Fruit fly (Drosophila melanogaster) whole organism, prepupa: ENCODE results near the gene Ugt37A2.

Source experiments
- Blimp-1 ChIP-seq: fragments of 200-800 bp; sonication (Bioruptor generic); optimal IDR thresholded peaks from 3 replicates; lab custom pipeline; 2017; ENCODE audit warnings: missing biosample characterization, missing genetic modification characterization, mild to moderate bottlenecking, moderate library complexity, missing genetic modification reagents
- CG11294 ChIP-seq: fragments of 200-800 bp; sonication (Bioruptor generic); IDR thresholded peaks from 2 replicates; pipeline ENCODE4 v1.3.6; 2022; ENCODE audit warnings: missing biosample characterization, missing genetic modification characterization
- CG15336 ChIP-seq: fragments of 200-800 bp; sonication (Bioruptor generic); IDR thresholded peaks from 2 replicates; pipeline ENCODE4 v1.3.6; 2022; ENCODE audit warnings: missing biosample characterization, missing genetic modification characterization
- CG1621 ChIP-seq: fragments of 200-800 bp; sonication (Bioruptor generic); optimal IDR thresholded peaks from 3 replicates; lab custom pipeline; 2018; ENCODE audit warnings: missing biosample characterization, mild to moderate bottlenecking, missing genetic modification characterization
- CG16779 ChIP-seq: fragments of 200-800 bp; sonication (Bioruptor generic); optimal IDR thresholded peaks from 3 replicates; lab custom pipeline; 2017; ENCODE audit warnings: missing biosample characterization, mild to moderate bottlenecking, missing genetic modification characterization
- CG31627 ChIP-seq: fragments of 200-800 bp; sonication (Bioruptor generic); optimal IDR thresholded peaks from 3 replicates; lab custom pipeline; 2016; ENCODE audit warnings: missing biosample characterization, missing genetic modification characterization
- CG32006 ChIP-seq: fragments of 200-800 bp; sonication (Bioruptor generic); optimal IDR thresholded peaks from 3 replicates; lab custom pipeline; 2017; ENCODE audit warnings: missing biosample characterization, mild to moderate bottlenecking, missing genetic modification characterization
- CG34406 ChIP-seq: fragments of 200-800 bp; sonication (Bioruptor generic); optimal IDR thresholded peaks from 3 replicates; lab custom pipeline; 2016; ENCODE audit warnings: missing biosample characterization, missing genetic modification characterization
- CG3919 ChIP-seq: fragments of 200-800 bp; sonication (Bioruptor generic); optimal IDR thresholded peaks from 3 replicates; lab custom pipeline; 2016; ENCODE audit warnings: missing biosample characterization, missing genetic modification characterization
- CG6163 ChIP-seq: fragments of 200-800 bp; sonication (Bioruptor generic); IDR thresholded peaks from 3 replicates; pipeline ENCODE4 v1.3.6; 2022; ENCODE audit warnings: missing biosample characterization, missing genetic modification characterization
- CG6276 ChIP-seq: fragments of 200-800 bp; sonication (Bioruptor generic); optimal IDR thresholded peaks from 2 replicates; lab custom pipeline; 2017; ENCODE audit warnings: missing biosample characterization, mild to moderate bottlenecking, missing genetic modification characterization
- CG6792 ChIP-seq: fragments of 200-800 bp; sonication (Bioruptor generic); optimal IDR thresholded peaks from 3 replicates; lab custom pipeline; 2016; ENCODE audit warnings: missing biosample characterization, missing genetic modification characterization
- CG6808 ChIP-seq: fragments of 200-800 bp; sonication (Bioruptor generic); optimal IDR thresholded peaks from 3 replicates; lab custom pipeline; 2017; ENCODE audit warnings: missing biosample characterization, missing genetic modification characterization, mild to moderate bottlenecking, moderate library complexity, missing genetic modification reagents
- CG7368 ChIP-seq: fragments of 200-800 bp; sonication (Bioruptor generic); optimal IDR thresholded peaks from 3 replicates; lab custom pipeline; 2016; ENCODE audit warnings: missing biosample characterization, missing genetic modification characterization
- CG8119 ChIP-seq: fragments of 200-800 bp; sonication (Bioruptor generic); IDR thresholded peaks from 3 replicates; pipeline ENCODE4 v1.3.6; 2022; ENCODE audit warnings: missing biosample characterization, missing genetic modification characterization
- CG8632 ChIP-seq: fragments of 200-800 bp; sonication (Bioruptor generic); optimal IDR thresholded peaks from 3 replicates; lab custom pipeline; 2016; ENCODE audit warnings: missing biosample characterization, missing genetic modification characterization
- CG9139 ChIP-seq: fragments of 200-800 bp; sonication (Bioruptor generic); optimal IDR thresholded peaks from 3 replicates; lab custom pipeline; 2017; ENCODE audit warnings: missing biosample characterization, mild to moderate bottlenecking, missing genetic modification characterization
- Eip75B ChIP-seq: fragments of 200-800 bp; sonication (Bioruptor generic); optimal IDR thresholded peaks from 3 replicates; lab custom pipeline; 2016; ENCODE audit warnings: missing biosample characterization, missing genetic modification characterization
- Eip78C ChIP-seq: fragments of 200-800 bp; sonication (Bioruptor generic); peaks from one replicate; lab custom pipeline; 2016; ENCODE audit warnings: missing biosample characterization, missing genetic modification characterization
- Eip93F ChIP-seq: fragments of 200-800 bp; sonication (Bioruptor generic); optimal IDR thresholded peaks from 2 replicates; lab custom pipeline; 2016; ENCODE audit warnings: missing biosample characterization, mild to moderate bottlenecking, missing genetic modification characterization
- Ets21C ChIP-seq: fragments of 200-800 bp; sonication (Bioruptor generic); optimal IDR thresholded peaks from 3 replicates; lab custom pipeline; 2016; ENCODE audit warnings: missing biosample characterization, missing genetic modification characterization
- Ets96B ChIP-seq: fragments of 200-800 bp; optimal IDR thresholded peaks from 2 replicates; lab custom pipeline; 2019; ENCODE audit warnings: missing biosample characterization, mild to moderate bottlenecking, missing genetic modification characterization, moderate library complexity
- Gug ChIP-seq: fragments of 200-800 bp; sonication (Bioruptor generic); IDR thresholded peaks from 2 replicates; pipeline ENCODE4 v1.3.6; 2022; ENCODE audit warnings: missing biosample characterization, missing genetic modification characterization
- Hr39 ChIP-seq: fragments of 200-800 bp; sonication (Bioruptor generic); optimal IDR thresholded peaks from 2 replicates; lab custom pipeline; 2016; ENCODE audit warnings: missing biosample characterization, missing genetic modification characterization
- Hr4 ChIP-seq: fragments of 200-800 bp; sonication (Bioruptor generic); optimal IDR thresholded peaks from 3 replicates; lab custom pipeline; 2016; ENCODE audit warnings: missing biosample characterization, missing genetic modification characterization
- Met ChIP-seq: fragments of 200-800 bp; sonication (Bioruptor generic); optimal IDR thresholded peaks from 3 replicates; lab custom pipeline; 2016; ENCODE audit warnings: missing biosample characterization, missing genetic modification characterization
- Sox14 ChIP-seq: fragments of 200-800 bp; sonication (Bioruptor generic); optimal IDR thresholded peaks from 3 replicates; lab custom pipeline; 2016; ENCODE audit warnings: missing biosample characterization, missing genetic modification characterization
- achi ChIP-seq: fragments of 200-800 bp; sonication (Bioruptor generic); optimal IDR thresholded peaks from 3 replicates; lab custom pipeline; 2016; ENCODE audit warnings: missing biosample characterization, missing genetic modification characterization
- acj6 ChIP-seq: fragments of 200-800 bp; sonication (Bioruptor generic); optimal IDR thresholded peaks from 3 replicates; lab custom pipeline; 2016; ENCODE audit warnings: missing biosample characterization, missing genetic modification characterization
- dac ChIP-seq: fragments of 200-800 bp; sonication (Bioruptor generic); optimal IDR thresholded peaks from 2 replicates; lab custom pipeline; 2017; ENCODE audit warnings: missing biosample characterization, mild to moderate bottlenecking, missing genetic modification characterization
- dsx ChIP-seq: fragments of 200-800 bp; optimal IDR thresholded peaks from 3 replicates; lab custom pipeline; 2019; ENCODE audit warnings: missing biosample characterization, mild to moderate bottlenecking, missing genetic modification characterization, moderate library complexity; ENCODE audit not compliant: poor library complexity, severe bottlenecking
- eg ChIP-seq: fragments of 200-800 bp; sonication (Bioruptor generic); IDR thresholded peaks from 3 replicates; pipeline ENCODE4 v1.3.6; 2022; ENCODE audit warnings: missing biosample characterization, missing genetic modification characterization
- esn ChIP-seq: fragments of 200-800 bp; sonication (Bioruptor generic); optimal IDR thresholded peaks from 2 replicates; lab custom pipeline; 2016; ENCODE audit warnings: missing biosample characterization, mild to moderate bottlenecking, missing genetic modification characterization, moderate library complexity
- fd59A ChIP-seq: fragments of 200-800 bp; sonication (Bioruptor generic); optimal IDR thresholded peaks from 2 replicates; lab custom pipeline; 2017; ENCODE audit warnings: missing biosample characterization, mild to moderate bottlenecking, missing genetic modification characterization, missing genetic modification reagents
- fd85E ChIP-seq: fragments of 200-800 bp; sonication (Bioruptor generic); optimal IDR thresholded peaks from 3 replicates; lab custom pipeline; 2016; ENCODE audit warnings: missing biosample characterization, missing genetic modification characterization
- fkh ChIP-seq: fragments of 200-800 bp; sonication (Bioruptor generic); optimal IDR thresholded peaks from 3 replicates; lab custom pipeline; 2017; ENCODE audit warnings: missing biosample characterization, mild to moderate bottlenecking, missing genetic modification characterization, moderate library complexity
- lz ChIP-seq: fragments of 200-800 bp; sonication (Bioruptor generic); optimal IDR thresholded peaks from 3 replicates; lab custom pipeline; 2016; ENCODE audit warnings: missing biosample characterization, missing genetic modification characterization
- net ChIP-seq: fragments of 200-800 bp; sonication (Bioruptor generic); optimal IDR thresholded peaks from 3 replicates; lab custom pipeline; 2016; ENCODE audit warnings: missing biosample characterization, missing genetic modification characterization
- pdm3 ChIP-seq: fragments of 200-800 bp; sonication (Bioruptor generic); optimal IDR thresholded peaks from 3 replicates; lab custom pipeline; 2016; ENCODE audit warnings: missing biosample characterization, missing genetic modification characterization
- salr ChIP-seq, 2 experiments: fragments of 200-800 bp; sonication (Bioruptor generic); optimal IDR thresholded peaks; 3 replicates each; lab custom pipeline; 2016 to 2018; ENCODE audit warnings: missing biosample characterization in 2 of 2, missing genetic modification characterization in 2 of 2, mild to moderate bottlenecking in 1 of 2
- spab ChIP-seq: fragments of 200-800 bp; sonication (Bioruptor generic); optimal IDR thresholded peaks from 2 replicates; lab custom pipeline; 2017; ENCODE audit warnings: missing biosample characterization, mild to moderate bottlenecking, missing genetic modification characterization, missing genetic modification reagents
- ss ChIP-seq, 2 experiments: fragments of 200-800 bp; sonication (Bioruptor generic); optimal IDR thresholded peaks; 2 replicates in 1 of 2; 3 replicates in 1 of 2; lab custom pipeline; 2017 to 2018; ENCODE audit warnings: mild to moderate bottlenecking in 2 of 2, missing biosample characterization in 2 of 2, missing genetic modification characterization in 2 of 2, moderate library complexity in 1 of 2
- topi ChIP-seq: fragments of 200-800 bp; sonication (Bioruptor generic); optimal IDR thresholded peaks from 3 replicates; lab custom pipeline; 2016; ENCODE audit warnings: missing biosample characterization, missing genetic modification characterization
- vri ChIP-seq: fragments of 200-800 bp; sonication (Bioruptor generic); optimal IDR thresholded peaks from 3 replicates; lab custom pipeline; 2016; ENCODE audit warnings: missing biosample characterization, mild to moderate bottlenecking, missing genetic modification characterization

Gene Ugt37A2

dm6 chr3R:12716894-12717293 is 22.5 kb upstream of the Ugt37A2 start (continued):
- TF ChIP-seq eg (GFP tag; lab: Robert Waterston, UW) = peak; percentile 38; the same call in 2 of the 3 replicates
- TF ChIP-seq Ets96B (tag; lab: Kevin White, UChicago) = no peak
- TF ChIP-seq spab = peak; percentile 34
- TF ChIP-seq CG6276 (GFP tag; lab: Kevin White, UChicago) = peak; percentile 77
- TF ChIP-seq Sox14 (GFP tag; lab: Kevin White, UChicago) = no peak
- no peak for TF ChIP-seq CG34406 (GFP tag; lab: Kevin White, UChicago)
- TF ChIP-seq fd59A = no peak
- TF ChIP-seq fkh (GFP tag; lab: Kevin White, UChicago) = no peak
- TF ChIP-seq CG8119 = peak; percentile 46; the same call in 2 of the 3 replicates
- TF ChIP-seq Hr39 (GFP tag; lab: Kevin White, UChicago) = no peak
- TF ChIP-seq CG7368 (GFP tag; lab: Kevin White, UChicago) = no peak
- TF ChIP-seq fd85E (GFP tag; lab: Kevin White, UChicago) = no peak
- no peak for TF ChIP-seq dsx (GFP tag; lab: Kevin White, UChicago)
- TF ChIP-seq CG1621 (tag; lab: Kevin White, UChicago) = peak; percentile 63
- no peak for TF ChIP-seq CG6163 (GFP tag; lab: Robert Waterston, UW)
- TF ChIP-seq CG32006 (GFP tag; lab: Kevin White, UChicago) = no peak
- no peak for TF ChIP-seq dac (GFP tag; lab: Kevin White, UChicago)
- TF ChIP-seq CG3919 (GFP tag; lab: Kevin White, UChicago) = no peak
- TF ChIP-seq Eip93F (GFP tag; lab: Kevin White, UChicago) = no peak

dm6 chr3R:12717588-12718535 is 21.6 kb upstream of the Ugt37A2 start:
- TF ChIP-seq CG31627 = peak; percentile 40
- TF ChIP-seq Sox14 (GFP tag; lab: Kevin White, UChicago) = peak; percentile 6
- peak; percentile 17 for TF ChIP-seq Eip75B (GFP tag; lab: Kevin White, UChicago)
- no peak for TF ChIP-seq net (GFP tag; lab: Kevin White, UChicago)
- peak; percentile 16 for TF ChIP-seq CG9139 (GFP tag; lab: Kevin White, UChicago)
- TF ChIP-seq Ets96B (tag; lab: Kevin White, UChicago) = no peak
- TF ChIP-seq CG1621 (tag; lab: Kevin White, UChicago) = no peak
- TF ChIP-seq CG8119 = peak; percentile 52; the same call in 2 of the 3 replicates
- peak; percentile 16 for TF ChIP-seq CG6276 (GFP tag; lab: Kevin White, UChicago)
- peak; percentile 65; the same call in 1 of the 3 replicates for TF ChIP-seq eg (GFP tag; lab: Robert Waterston, UW)
- peak; percentile 38 for TF ChIP-seq lz (GFP tag; lab: Kevin White, UChicago)
- peak; percentile 41 for TF ChIP-seq pdm3
- TF ChIP-seq CG11294 (GFP tag; lab: Robert Waterston, UW) = peak; percentile 61
- TF ChIP-seq Met = peak; percentile 54
- TF ChIP-seq CG8632 (GFP tag; lab: Kevin White, UChicago) = peak; percentile 2
- no peak for TF ChIP-seq Blimp-1
- TF ChIP-seq Hr4 (GFP tag; lab: Kevin White, UChicago) = peak; percentile 67
- TF ChIP-seq Gug (GFP tag; lab: Robert Waterston, UW) = peak; percentile 53
- peak; percentile 26 for TF ChIP-seq CG3919 (GFP tag; lab: Kevin White, UChicago)
- peak; percentile 61 for TF ChIP-seq CG32006 (GFP tag; lab: Kevin White, UChicago)
- TF ChIP-seq salr (GFP tag; optimal IDR thresholded peaks at IDR 0.05; lab: Kevin White, UChicago) = peak in 1 of 2 experiments; percentile 36
- TF ChIP-seq fkh (GFP tag; lab: Kevin White, UChicago) = peak; percentile 65
- peak; percentile 36 for TF ChIP-seq Eip93F (GFP tag; lab: Kevin White, UChicago)
- peak in 1 of 2 experiments; percentile 26 for TF ChIP-seq ss (GFP tag; optimal IDR thresholded peaks at IDR 0.05; lab: Kevin White, UChicago)
- no peak for TF ChIP-seq Ets21C (GFP tag; lab: Kevin White, UChicago)
- TF ChIP-seq CG6808 (GFP tag; lab: Kevin White, UChicago) = peak; percentile 10
- TF ChIP-seq topi (GFP tag; lab: Kevin White, UChicago) = peak; percentile 4
- TF ChIP-seq fd59A = peak; percentile 40
- peak; percentile 21 for TF ChIP-seq achi (GFP tag; lab: Kevin White, UChicago)
- TF ChIP-seq CG15336 (GFP tag; lab: Robert Waterston, UW) = peak; percentile 52; the same call in 1 of the 2 replicates
- peak; percentile 50 for TF ChIP-seq esn (GFP tag; lab: Kevin White, UChicago)
- peak; percentile 87 for TF ChIP-seq Eip78C
- peak; percentile 41 for TF ChIP-seq CG6792 (GFP tag; lab: Kevin White, UChicago)
- peak; percentile 34 for TF ChIP-seq Hr39 (GFP tag; lab: Kevin White, UChicago)
- TF ChIP-seq vri (GFP tag; lab: Kevin White, UChicago) = peak; percentile 62
- no peak for TF ChIP-seq CG34406 (GFP tag; lab: Kevin White, UChicago)
- TF ChIP-seq acj6 (GFP tag; lab: Kevin White, UChicago) = peak; percentile 24
- no peak for TF ChIP-seq CG16779
- peak; percentile 68 for TF ChIP-seq CG6163 (GFP tag; lab: Robert Waterston, UW)
